Fruit fly (Drosophila melanogaster): ENCODE results near the gene CG7239.

dm6 chr2L:5793098-5793497 is 8.9 kb upstream of the CG7239 start:
- TF ChIP-seq CG12605 (GFP tag; IDR thresholded peaks at IDR 0.05) = no peak
- no peak for TF ChIP-seq CG17806 (tag; optimal IDR thresholded peaks at IDR 0.05)
- no peak for TF ChIP-seq CG4496 (GFP tag; IDR thresholded peaks at IDR 0.05)
- TF ChIP-seq Pif1B (GFP tag; optimal IDR thresholded peaks at IDR 0.05) = no peak
- no peak for TF ChIP-seq CG34367 (tag; optimal IDR thresholded peaks at IDR 0.05)
- TF ChIP-seq Pif1A (GFP tag; optimal IDR thresholded peaks at IDR 0.05) = no peak
- no peak for TF ChIP-seq CG32121 (GFP tag; IDR thresholded peaks at IDR 0.05)
- TF ChIP-seq CG10348 (GFP tag; IDR thresholded peaks at IDR 0.05) = no peak
- no peak for TF ChIP-seq D1 (tag; optimal IDR thresholded peaks at IDR 0.05)
- TF ChIP-seq fd96Ca (GFP tag; IDR thresholded peaks at IDR 0.05) = no peak
- no peak for TF ChIP-seq CG13204 (GFP tag; optimal IDR thresholded peaks at IDR 0.05)
